Worm (Caenorhabditis elegans) whole organism, mixed stage, embryonic: ENCODE measurements around the gene C50D2.2.

ENCODE experiments used
- M03D4.4 ChIP-seq: sonication (generic microtip); optimal IDR thresholded peaks from 2 replicates; lab custom pipeline; 2017; ENCODE audit warnings: mild to moderate bottlenecking, missing genetic modification characterization, missing compliant biosample characterization
- bed-3 ChIP-seq: fragments of 200-800 bp; sonication (Bioruptor generic); optimal IDR thresholded peaks from 3 replicates; lab custom pipeline; 2018; ENCODE audit warnings: mild to moderate bottlenecking, missing genetic modification characterization, moderate library complexity, missing compliant biosample characterization
- ceh-39 ChIP-seq: fragments of 150-350 bp; optimal IDR thresholded peaks from 2 replicates; lab custom pipeline; 2014; ENCODE audit warnings: missing biosample characterization, missing genetic modification characterization
- ceh-43 ChIP-seq: fragments of 200-800 bp; sonication (Bioruptor generic); optimal IDR thresholded peaks from 2 replicates; lab custom pipeline; 2018; ENCODE audit warnings: mild to moderate bottlenecking, missing genetic modification characterization, moderate library complexity, missing compliant biosample characterization
- ceh-83 ChIP-seq: fragments of 200-800 bp; sonication (Bioruptor generic); optimal IDR thresholded peaks from 2 replicates; lab custom pipeline; 2018; ENCODE audit warnings: mild to moderate bottlenecking, missing genetic modification characterization, missing compliant biosample characterization
- ces-1 ChIP-seq: fragments of 150-350 bp; optimal IDR thresholded peaks from 2 replicates; lab custom pipeline; 2014; ENCODE audit warnings: missing biosample characterization, missing genetic modification reagents, missing genetic modification characterization
- cnd-1 ChIP-seq: fragments of 200-800 bp; sonication (Bioruptor generic); optimal IDR thresholded peaks from 2 replicates; lab custom pipeline; 2018; ENCODE audit warnings: mild to moderate bottlenecking, missing genetic modification characterization, missing compliant biosample characterization
- drap-1 ChIP-seq: fragments of 200-800 bp; sonication (Bioruptor generic); optimal IDR thresholded peaks from 3 replicates; lab custom pipeline; 2018; ENCODE audit warnings: mild to moderate bottlenecking, missing genetic modification characterization, missing compliant biosample characterization
- elt-1 ChIP-seq: sonication (generic microtip); optimal IDR thresholded peaks from 2 replicates; lab custom pipeline; 2017; ENCODE audit warnings: missing genetic modification characterization, mild to moderate bottlenecking, missing compliant biosample characterization, antibody characterized with exemption, moderate library complexity, borderline replicate concordance; ENCODE audit not compliant: insufficient read depth
- flh-1 ChIP-seq: fragments of 200-800 bp; sonication (Bioruptor generic); optimal IDR thresholded peaks from 2 replicates; lab custom pipeline; 2018; ENCODE audit warnings: mild to moderate bottlenecking, missing genetic modification characterization, moderate library complexity, missing compliant biosample characterization
- ham-2 ChIP-seq: fragments of 200-800 bp; sonication (Bioruptor generic); optimal IDR thresholded peaks from 2 replicates; lab custom pipeline; 2018; ENCODE audit warnings: mild to moderate bottlenecking, missing genetic modification characterization, missing compliant biosample characterization
- lin-13 ChIP-seq: fragments of 150-350 bp; optimal IDR thresholded peaks from 2 replicates; lab custom pipeline; 2014; ENCODE audit warnings: missing biosample characterization, missing genetic modification characterization
- lin-32 ChIP-seq: fragments of 200-800 bp; sonication (Bioruptor generic); optimal IDR thresholded peaks from 2 replicates; lab custom pipeline; 2018; ENCODE audit warnings: mild to moderate bottlenecking, missing genetic modification characterization, missing compliant biosample characterization
- lsy-2 ChIP-seq: fragments of 150-350 bp; optimal IDR thresholded peaks from 2 replicates; lab custom pipeline; 2014; ENCODE audit warnings: missing biosample characterization, missing genetic modification characterization
- mab-5 ChIP-seq: fragments of 150-350 bp; optimal IDR thresholded peaks from 2 replicates; lab custom pipeline; 2014; ENCODE audit warnings: missing biosample characterization, missing genetic modification characterization
- mep-1 ChIP-seq: fragments of 150-350 bp; optimal IDR thresholded peaks from 2 replicates; lab custom pipeline; 2017; ENCODE audit warnings: missing biosample characterization, missing genetic modification reagents, missing genetic modification characterization, inconsistent platforms
- mls-2 ChIP-seq: sonication (generic microtip); optimal IDR thresholded peaks from 2 replicates; lab custom pipeline; 2016; ENCODE audit warnings: mild to moderate bottlenecking, missing genetic modification characterization, moderate library complexity, missing compliant biosample characterization
- nhr-12 ChIP-seq: fragments of 150-350 bp; optimal IDR thresholded peaks from 2 replicates; lab custom pipeline; 2014; ENCODE audit warnings: missing biosample characterization, missing genetic modification characterization
- nhr-2 ChIP-seq: fragments of 150-350 bp; optimal IDR thresholded peaks from 2 replicates; lab custom pipeline; 2014; ENCODE audit warnings: missing biosample characterization, missing genetic modification characterization
- nhr-237 ChIP-seq: fragments of 150-350 bp; optimal IDR thresholded peaks from 2 replicates; lab custom pipeline; 2014; ENCODE audit warnings: missing biosample characterization, missing genetic modification characterization
- nhr-28 ChIP-seq: fragments of 150-350 bp; optimal IDR thresholded peaks from 2 replicates; lab custom pipeline; 2014; ENCODE audit warnings: missing biosample characterization, missing genetic modification characterization
- pha-4 ChIP-seq: fragments of 150-350 bp; optimal IDR thresholded peaks from 2 replicates; lab custom pipeline; 2018; ENCODE audit warnings: missing biosample characterization, missing genetic modification reagents, missing genetic modification characterization
- sem-2 ChIP-seq: fragments of 200-800 bp; sonication (Bioruptor generic); optimal IDR thresholded peaks from 2 replicates; lab custom pipeline; 2018; ENCODE audit warnings: mild to moderate bottlenecking, missing genetic modification characterization, missing compliant biosample characterization
- snpc-4 ChIP-seq: fragments of 150-350 bp; optimal IDR thresholded peaks from 2 replicates; lab custom pipeline; 2014; ENCODE audit warnings: missing biosample characterization, missing genetic modification characterization
- sptf-1 ChIP-seq: sonication (generic microtip); optimal IDR thresholded peaks from 2 replicates; lab custom pipeline; 2017; ENCODE audit warnings: mild to moderate bottlenecking, missing genetic modification characterization, moderate library complexity, missing compliant biosample characterization
- tbx-8 ChIP-seq: fragments of 200-800 bp; sonication (Bioruptor generic); optimal IDR thresholded peaks from 2 replicates; lab custom pipeline; 2018; ENCODE audit warnings: mild to moderate bottlenecking, missing genetic modification characterization, moderate library complexity, missing compliant biosample characterization
- unc-39 ChIP-seq: fragments of 150-350 bp; optimal IDR thresholded peaks from 2 replicates; lab custom pipeline; 2014; ENCODE audit warnings: missing biosample characterization, missing genetic modification characterization
- unc-62 ChIP-seq: fragments of 150-350 bp; optimal IDR thresholded peaks from 2 replicates; lab custom pipeline; 2014; ENCODE audit warnings: missing biosample characterization, missing genetic modification reagents, missing genetic modification characterization
- zip-8 ChIP-seq: fragments of 150-350 bp; optimal IDR thresholded peaks from 2 replicates; lab custom pipeline; 2014; ENCODE audit warnings: missing biosample characterization, missing genetic modification characterization

The C50D2.2 gene

ce11 chrII:67663-68062 lies 41.3 kb upstream of the C50D2.2 start:
- TF ChIP-seq unc-39 (tag; lab: Kevin White, UChicago) (no peak), unc-62 (GFP tag; lab: Kevin White, UChicago) (no peak), zip-8 (tag; lab: Kevin White, UChicago) (no peak), nhr-237 (tag; lab: Kevin White, UChicago) (no peak), nhr-12 (tag; lab: Kevin White, UChicago) (no peak)

- TF ChIP-seq mab-5 (tag; lab: Kevin White, UChicago) (no peak), snpc-4 (tag; lab: Kevin White, UChicago) (no peak), mep-1 (tag; lab: Kevin White, UChicago) (no peak)
Observed at ce11 chrII:68757-69156, 40.2 kb upstream of the C50D2.2 start.

- TF ChIP-seq M03D4.4 (tag; lab: Kevin White, UChicago) = no peak
- no peak for TF ChIP-seq mep-1 (tag; lab: Kevin White, UChicago)
- no peak for TF ChIP-seq ceh-39 (tag; lab: Kevin White, UChicago)
- TF ChIP-seq unc-39 (tag; lab: Kevin White, UChicago) = no peak
- no peak for TF ChIP-seq bed-3 (GFP tag; lab: Kevin White, UChicago)
- TF ChIP-seq lsy-2 (tag; lab: Kevin White, UChicago) = no peak
- no peak for TF ChIP-seq sptf-1
- no peak for TF ChIP-seq lin-32 (GFP tag; lab: Kevin White, UChicago)
- no peak for TF ChIP-seq mls-2 (tag; lab: Kevin White, UChicago)
- TF ChIP-seq snpc-4 (tag; lab: Kevin White, UChicago) = no peak
- TF ChIP-seq nhr-2 (tag; lab: Kevin White, UChicago) = no peak
Observed at ce11 chrII:69354-69753, 39.6 kb upstream of the C50D2.2 start, which contains the start of gene egl-26. Gene egl-26 (plus strand): TSS chrII:69654.

ce11 chrII:73329-73728 lies 35.6 kb upstream of the C50D2.2 start:
- TF ChIP-seq zip-8 (tag; lab: Kevin White, UChicago) (no peak), ham-2 (GFP tag; lab: Kevin White, UChicago) (no peak), nhr-237 (tag; lab: Kevin White, UChicago) (no peak), tbx-8 (GFP tag; lab: Kevin White, UChicago) (no peak), cnd-1 (tag; lab: Kevin White, UChicago) (no peak), ces-1 (GFP tag; lab: Kevin White, UChicago) (peak; percentile 97), flh-1 (no peak)

ce11 chrII:73892-74291 lies 35.1 kb upstream of the C50D2.2 start:
- TF ChIP-seq M03D4.4 (tag; lab: Kevin White, UChicago) (no peak), ces-1 (GFP tag; lab: Kevin White, UChicago) (peak; percentile 76)
- TF ChIP-seq, all 35 proteins: peak for 1

- no peak for TF ChIP-seq mab-5 (tag; lab: Kevin White, UChicago)
- no peak for TF ChIP-seq nhr-12 (tag; lab: Kevin White, UChicago)
- no peak for TF ChIP-seq pha-4 (tag; lab: Kevin White, UChicago)
- TF ChIP-seq mep-1 (tag; lab: Kevin White, UChicago) = no peak
- TF ChIP-seq elt-1 = no peak
- TF ChIP-seq nhr-237 (tag; lab: Kevin White, UChicago) = no peak
Observed at ce11 chrII:75831-76230, 33.1 kb upstream of the C50D2.2 start.

- TF ChIP-seq sptf-1 (no peak), sem-2 (GFP tag; lab: Kevin White, UChicago) (no peak), tbx-8 (GFP tag; lab: Kevin White, UChicago) (no peak), ceh-83 (GFP tag; lab: Kevin White, UChicago) (no peak), nhr-28 (tag; lab: Kevin White, UChicago) (no peak), unc-39 (tag; lab: Kevin White, UChicago) (no peak), zip-8 (tag; lab: Kevin White, UChicago) (no peak), mab-5 (tag; lab: Kevin White, UChicago) (no peak), lin-13 (tag; lab: Kevin White, UChicago) (no peak), flh-1 (no peak), drap-1 (no peak), lsy-2 (tag; lab: Kevin White, UChicago) (no peak), mep-1 (tag; lab: Kevin White, UChicago) (no peak), ceh-43 (GFP tag; lab: Kevin White, UChicago) (no peak)
Observed at ce11 chrII:76662-77061, 32.3 kb upstream of the C50D2.2 start.
